Fruit fly (Drosophila melanogaster): Measurements from ENCODE around the gene Wnt10.

The Wnt10 gene

dm6 chr2L:7411947-7412621, 48.9 kb downstream of the Wnt10 start, which contains the start of gene chm (continued):
- TF ChIP-seq CG11560 (tag; IDR thresholded peaks at IDR 0.05): no peak
- TF ChIP-seq HmgD (GFP tag; optimal IDR thresholded peaks at IDR 0.05): peak; percentile 47
- TF ChIP-seq mld (GFP tag; IDR thresholded peaks at IDR 0.05; ENCODE audit: partially characterized antibody): peak; percentile 75
- TF ChIP-seq CG4617 (GFP tag; optimal IDR thresholded peaks at IDR 0.05; ENCODE audit: borderline replicate concordance): peak; percentile 69
- TF ChIP-seq Ssrp (tag; optimal IDR thresholded peaks at IDR 0.05): no peak
- TF ChIP-seq CG43689 (GFP tag; IDR thresholded peaks at IDR 0.05): no peak
- peak; percentile 88 for TF ChIP-seq MBD-R2 (GFP tag; IDR thresholded peaks at IDR 0.05)
- peak; percentile 54; the same call in 1 of the 2 replicates for TF ChIP-seq sob (GFP tag; IDR thresholded peaks at IDR 0.05)
- TF ChIP-seq Med (GFP tag): peak; percentile 88
- TF ChIP-seq Spps (tag; optimal IDR thresholded peaks at IDR 0.05): no peak
- no peak for TF ChIP-seq Blimp-1 (GFP tag; optimal IDR thresholded peaks at IDR 0.05)
- TF ChIP-seq CG18599 (GFP tag; optimal IDR thresholded peaks at IDR 0.05): peak; percentile 35
- peak; percentile 59 for TF ChIP-seq mam (GFP tag; optimal IDR thresholded peaks at IDR 0.05)
- TF ChIP-seq sd (tag; optimal IDR thresholded peaks at IDR 0.05): peak; percentile 66
- peak; percentile 11; the same call in 1 of the 3 replicates for TF ChIP-seq H15 (GFP tag; IDR thresholded peaks at IDR 0.05)
- TF ChIP-seq cwo (GFP tag; optimal IDR thresholded peaks at IDR 0.05): no peak
- TF ChIP-seq Dip2 (GFP tag; IDR thresholded peaks at IDR 0.05): no peak
- TF ChIP-seq Dref (GFP tag; IDR thresholded peaks at IDR 0.05): peak; percentile 56
- no peak for TF ChIP-seq fd96Cb (tag; optimal IDR thresholded peaks at IDR 0.05)
- peak; percentile 67 for TF ChIP-seq CG2120 (GFP tag; optimal IDR thresholded peaks at IDR 0.05)
- TF ChIP-seq Dbx (GFP tag; IDR thresholded peaks at IDR 0.05): peak; percentile 45; the same call in 1 of the 3 replicates
- peak; percentile 46 for TF ChIP-seq CG15514 (GFP tag; optimal IDR thresholded peaks at IDR 0.05)
- TF ChIP-seq zf30C (GFP tag; optimal IDR thresholded peaks at IDR 0.05): no peak
- TF ChIP-seq Max (GFP tag; optimal IDR thresholded peaks at IDR 0.05): no peak
- TF ChIP-seq CG12942 (GFP tag; optimal IDR thresholded peaks at IDR 0.05): no peak
- TF ChIP-seq CG12769 (tag; optimal IDR thresholded peaks at IDR 0.05): peak; percentile 39
- TF ChIP-seq Usf (GFP tag; optimal IDR thresholded peaks at IDR 0.05): no peak
- no peak for TF ChIP-seq pb (GFP tag; optimal IDR thresholded peaks at IDR 0.05)
- TF ChIP-seq CHES-1-like (GFP tag; optimal IDR thresholded peaks at IDR 0.05): peak; percentile 88
- TF ChIP-seq CG17912 (GFP tag; optimal IDR thresholded peaks at IDR 0.05): no peak
- TF ChIP-seq corto (GFP tag; optimal IDR thresholded peaks at IDR 0.05): no peak
- TF ChIP-seq lilli (GFP tag; optimal IDR thresholded peaks at IDR 0.05): peak; percentile 48
- no peak for TF ChIP-seq sr (GFP tag; IDR thresholded peaks at IDR 0.05)
- TF ChIP-seq CG16779 (GFP tag; IDR thresholded peaks at IDR 0.05): no peak
- peak; percentile 77 for TF ChIP-seq CG9797 (GFP tag; optimal IDR thresholded peaks at IDR 0.05)
- peak; percentile 79 for TF ChIP-seq CG2129 (GFP tag; IDR thresholded peaks at IDR 0.05; ENCODE audit: partially characterized antibody)
- TF ChIP-seq dpn (GFP tag; optimal IDR thresholded peaks at IDR 0.05): peak; percentile 47 to 49
- TF ChIP-seq tap (tag; optimal IDR thresholded peaks at IDR 0.05): no peak
- TF ChIP-seq unpg (GFP tag; optimal IDR thresholded peaks at IDR 0.05): peak; percentile 33
- peak; percentile 27 for TF ChIP-seq CG2116 (GFP tag; optimal IDR thresholded peaks at IDR 0.05)
- TF ChIP-seq Hmx (GFP tag; optimal IDR thresholded peaks at IDR 0.05): no peak
- no peak for TF ChIP-seq hkb (optimal IDR thresholded peaks at IDR 0.05)
- TF ChIP-seq hkb (GFP tag; IDR thresholded peaks at IDR 0.05): no peak
- TF ChIP-seq CG9727 (GFP tag; optimal IDR thresholded peaks at IDR 0.05): no peak
- no peak for TF ChIP-seq CG11696 (GFP tag; IDR thresholded peaks at IDR 0.05)
- TF ChIP-seq insv (GFP tag; optimal IDR thresholded peaks at IDR 0.05): peak in 1 of 2 experiments; percentile 6
- peak in 1 of 2 experiments; percentile 1 for TF ChIP-seq Hr51 (GFP tag; optimal IDR thresholded peaks at IDR 0.05)
- no peak for TF ChIP-seq az2 (GFP tag; optimal IDR thresholded peaks at IDR 0.05)
- peak; percentile 6 for TF ChIP-seq Lhr (GFP tag; optimal IDR thresholded peaks at IDR 0.05)
- no peak for TF ChIP-seq CG17612 (GFP tag; IDR thresholded peaks at IDR 0.05)
